Worm (Caenorhabditis elegans) whole organism, L4/young adult: Measurements from ENCODE around the gene hsd-3.

Source experiments
- W03F9.2 ChIP-seq: fragments of 150-350 bp; optimal IDR thresholded peaks from 2 replicates; lab custom pipeline; 2014; ENCODE audit warnings: missing biosample characterization, missing genetic modification characterization
- dao-5 ChIP-seq: sonication (generic microtip); optimal IDR thresholded peaks from 2 replicates; lab custom pipeline; 2016; ENCODE audit warnings: missing genotype, missing genetic modification characterization, moderate library complexity, missing compliant biosample characterization

- TF ChIP-seq dao-5 (tag; lab: Kevin White, UChicago) (no peak), W03F9.2 (tag; lab: Kevin White, UChicago) (no peak)
Measured at ce11 chrX:4997548-4998087, 11.5 kb upstream of the hsd-3 start, which contains the start of gene ZC8.6.
